Fruit fly (Drosophila melanogaster) S2 (cell line): ENCODE measurements around the gene CG1532.

Experiments
- CG8478 ChIP-seq: fragments of >200 bp; optimal IDR thresholded peaks from 2 replicates; lab custom pipeline; 2018
- CTCF ChIP-seq, 2 experiments: fragments of >200 bp; optimal IDR thresholded peaks; 2 replicates each; lab custom pipeline; 2018

Gene CG1532

dm6 chrX:21053849-21054581 is 25.9 kb upstream of the CG1532 start, which contains the start of the genes Stt3A and bves:
Gene Stt3A (minus strand): TSS chrX:21053937.
Gene bves (plus strand): TSS chrX:21053963.
- TF ChIP-seq CG8478, result no peak
- no peak for TF ChIP-seq CTCF (optimal IDR thresholded peaks at IDR 0.05; lab: Kevin White, UChicago)

dm6 chrX:21053099-21053715 is 25.0 kb upstream of the CG1532 start:
- TF ChIP-seq CTCF (optimal IDR thresholded peaks at IDR 0.05; lab: Kevin White, UChicago), result no peak
- no peak for TF ChIP-seq CG8478

- TF ChIP-seq CG8478 (no peak), CTCF (optimal IDR thresholded peaks at IDR 0.05; lab: Kevin White, UChicago) (no peak)
Observed at dm6 chrX:21047717-21048116, 19.6 kb upstream of the CG1532 start.

- TF ChIP-seq CTCF (optimal IDR thresholded peaks at IDR 0.05; lab: Kevin White, UChicago) (no peak), CG8478 (no peak)
Observed at dm6 chrX:21046141-21046540, 18.0 kb upstream of the CG1532 start.

dm6 chrX:21045448-21045941 is 17.3 kb upstream of the CG1532 start:
- TF ChIP-seq CG8478 (no peak), CTCF (optimal IDR thresholded peaks at IDR 0.05; lab: Kevin White, UChicago) (no peak)

dm6 chrX:21044831-21045447 is 16.8 kb upstream of the CG1532 start, which contains the start of gene Cbs:
Gene Cbs (plus strand): TSS chrX:21045138.
- no peak for TF ChIP-seq CG8478
- no peak for TF ChIP-seq CTCF (optimal IDR thresholded peaks at IDR 0.05; lab: Kevin White, UChicago)

dm6 chrX:21044278-21044830 is 16.2 kb upstream of the CG1532 start:
- TF ChIP-seq CG8478 (no peak), CTCF (optimal IDR thresholded peaks at IDR 0.05; lab: Kevin White, UChicago) (no peak)

- no peak for TF ChIP-seq CG8478
- TF ChIP-seq CTCF (optimal IDR thresholded peaks at IDR 0.05; lab: Kevin White, UChicago), result no peak
Observed at dm6 chrX:21042638-21043513, 14.7 kb upstream of the CG1532 start.

dm6 chrX:21041825-21042224 is 13.7 kb upstream of the CG1532 start, which contains the start of gene Mgstl:
Gene Mgstl (plus strand): TSS chrX:21042125.
- TF ChIP-seq CTCF (optimal IDR thresholded peaks at IDR 0.05; lab: Kevin White, UChicago) (no peak), CG8478 (no peak)

dm6 chrX:21040505-21040904 is 12.3 kb upstream of the CG1532 start, which contains the start of gene CG15449:
Gene CG15449 (minus strand): TSS chrX:21040605.
- TF ChIP-seq CTCF (optimal IDR thresholded peaks at IDR 0.05; lab: Kevin White, UChicago), result no peak
- TF ChIP-seq CG8478, result no peak

- TF ChIP-seq CG8478, result no peak
Observed at dm6 chrX:21035938-21036324, 7.8 kb upstream of the CG1532 start.

dm6 chrX:21035208-21035937 is 7.2 kb upstream of the CG1532 start, which contains the start of gene Ntf-2:
Gene Ntf-2 (plus strand): TSS chrX:21035469.
- TF ChIP-seq CG8478 (no peak), CTCF (optimal IDR thresholded peaks at IDR 0.05; lab: Kevin White, UChicago) (no peak)

- TF ChIP-seq CG8478 (no peak), CTCF (optimal IDR thresholded peaks at IDR 0.05; lab: Kevin White, UChicago) (no peak)
Observed at dm6 chrX:21034638-21035037, 6.5 kb upstream of the CG1532 start.

dm6 chrX:21031819-21032261 is 3.7 kb upstream of the CG1532 start, which contains the start of gene CG1529:
Gene CG1529 (minus strand): TSS chrX:21031950.
- TF ChIP-seq CG8478, result no peak
- no peak for TF ChIP-seq CTCF (optimal IDR thresholded peaks at IDR 0.05; lab: Kevin White, UChicago)
